Worm (Caenorhabditis elegans) whole organism, young adult: ENCODE data around the gene C49C8.6.

Experiments
- C17E4.6 ChIP-seq: fragments of 200-800 bp; sonication (Bioruptor generic); IDR thresholded peaks from 2 replicates; pipeline ENCODE4 v1.3.6; 2022; ENCODE audit warnings: missing genetic modification reagents, missing genetic modification characterization, missing compliant biosample characterization
- Y53G8AR.9 ChIP-seq: fragments of 200-800 bp; sonication (Bioruptor generic); conservative IDR thresholded peaks from 2 replicates; pipeline ENCODE4 v1.3.6; 2022; ENCODE audit warnings: missing genetic modification reagents, missing genetic modification characterization, missing compliant biosample characterization
- Y95B8A.8 ChIP-seq: fragments of 200-800 bp; sonication (Bioruptor generic); IDR thresholded peaks from 2 replicates; pipeline ENCODE4 v1.3.6; 2022; ENCODE audit warnings: missing genetic modification reagents, missing genetic modification characterization, missing compliant biosample characterization
- attf-6 ChIP-seq: fragments of 200-800 bp; sonication (Bioruptor generic); IDR thresholded peaks from 2 replicates; pipeline ENCODE4 v1.3.6; 2022; ENCODE audit warnings: missing genetic modification reagents, missing genetic modification characterization, missing compliant biosample characterization
- bed-2 ChIP-seq: fragments of 200-800 bp; sonication (Bioruptor generic); IDR thresholded peaks from 2 replicates; pipeline ENCODE4 v1.3.6; 2022; ENCODE audit warnings: missing genetic modification reagents, missing genetic modification characterization, missing compliant biosample characterization
- chd-7 ChIP-seq: sonication (generic microtip); optimal IDR thresholded peaks from 2 replicates; lab custom pipeline; 2016; ENCODE audit warnings: mild to moderate bottlenecking, missing genetic modification characterization, moderate library complexity, missing compliant biosample characterization
- lsy-27 ChIP-seq: sonication (generic microtip); optimal IDR thresholded peaks from 2 replicates; lab custom pipeline; 2017; ENCODE audit warnings: missing genetic modification characterization, mild to moderate bottlenecking, missing compliant biosample characterization, antibody characterized with exemption, missing genotype, borderline replicate concordance; ENCODE audit not compliant: insufficient read depth
- madf-3 ChIP-seq: fragments of 200-800 bp; sonication (Bioruptor generic); IDR thresholded peaks from 2 replicates; pipeline ENCODE4 v1.3.6; 2022; ENCODE audit warnings: missing genetic modification reagents, missing genetic modification characterization, missing compliant biosample characterization
- madf-6 ChIP-seq: fragments of 200-800 bp; sonication (Bioruptor generic); IDR thresholded peaks from 2 replicates; pipeline ENCODE4 v1.3.6; 2022; ENCODE audit warnings: missing genetic modification reagents, missing genetic modification characterization, missing compliant biosample characterization
- unc-62 ChIP-seq: fragments of 150-350 bp; optimal IDR thresholded peaks from 2 replicates; lab custom pipeline; 2014; ENCODE audit warnings: missing biosample characterization, missing genetic modification reagents, missing genetic modification characterization

ce11 chrIV:8644432-8644831 lies 13.6 kb downstream of the C49C8.6 start, which contains the start of gene C49C8.3:
- no peak for TF ChIP-seq chd-7 (tag; lab: Kevin White, UChicago)
- TF ChIP-seq unc-62 (GFP tag; lab: Kevin White, UChicago) = no peak
- no peak for TF ChIP-seq Y53G8AR.9 (GFP tag; lab: Robert Waterston, UW)
- no peak for TF ChIP-seq lsy-27
- TF ChIP-seq madf-6 (GFP tag; lab: Robert Waterston, UW) = no peak
- no peak for TF ChIP-seq madf-3 (GFP tag; lab: Robert Waterston, UW)
- no peak for TF ChIP-seq Y95B8A.8 (GFP tag; lab: Robert Waterston, UW)
- TF ChIP-seq attf-6 (GFP tag; lab: Robert Waterston, UW) = no peak
- TF ChIP-seq C17E4.6 (GFP tag; lab: Robert Waterston, UW) = no peak
- TF ChIP-seq bed-2 (GFP tag; lab: Robert Waterston, UW) = no peak
